Worm (Caenorhabditis elegans) whole organism, early embryonic: ENCODE results near the gene ZK177.3.

ENCODE experiments used
- ama-1 ChIP-seq: fragments of 150-350 bp; optimal IDR thresholded peaks from 2 replicates; lab custom pipeline; 2014
- scrt-1 ChIP-seq: fragments of 200-800 bp; sonication (Bioruptor generic); IDR thresholded peaks from 2 replicates; pipeline ENCODE4 v1.3.6; 2022; ENCODE audit warnings: missing genetic modification characterization, missing compliant biosample characterization
- sea-1 ChIP-seq: fragments of 200-800 bp; sonication (Bioruptor generic); conservative IDR thresholded peaks from 2 replicates; pipeline ENCODE4 v1.3.6; 2022; ENCODE audit warnings: missing genetic modification characterization, missing compliant biosample characterization

DNA sequence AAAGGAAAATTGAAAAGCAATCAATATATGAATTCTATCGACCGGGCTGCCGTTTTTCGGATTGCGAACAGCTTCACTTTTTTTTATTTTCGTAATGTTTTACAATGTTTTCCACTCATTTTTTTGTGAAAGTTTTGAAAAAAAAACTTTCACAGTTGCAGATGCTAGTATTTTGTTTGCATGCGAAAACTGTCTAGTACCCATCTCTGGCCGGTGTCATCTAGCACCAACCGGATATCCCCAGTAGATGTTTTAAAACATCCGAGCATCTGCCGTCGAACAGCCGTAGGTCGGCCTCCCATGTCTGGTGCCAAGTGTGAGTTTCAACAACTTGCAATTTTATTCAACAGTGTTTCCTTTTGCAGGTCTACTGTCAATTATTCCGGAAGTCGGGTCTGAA is 5.8 kb downstream of the ZK177.3 start, which contains the start of gene ZK177.12:
- no peak for TF ChIP-seq sea-1 (GFP tag; lab: Robert Waterston, UW)
- TF ChIP-seq scrt-1 (GFP tag; lab: Robert Waterston, UW) = no peak
- no peak for TF ChIP-seq ama-1 (lab: Kevin White, UChicago)
